Fruit fly (Drosophila melanogaster) whole organism, embryonic: ENCODE measurements around the gene Pp1alpha-96A.

ENCODE experiments used
- Antp ChIP-seq: fragments of 200-800 bp; sonication (Bioruptor generic); optimal IDR thresholded peaks from 3 replicates; lab custom pipeline; 2016; ENCODE audit warnings: missing biosample characterization, missing genetic modification characterization
- Bgb ChIP-seq: fragments of 200-800 bp; sonication (Bioruptor generic); IDR thresholded peaks from 2 replicates; pipeline ENCODE4 v1.3.6; 2022; ENCODE audit warnings: missing biosample characterization, missing genetic modification characterization; ENCODE audit not compliant: partially characterized antibody
- CG11093 ChIP-seq: fragments of 200-800 bp; sonication (Bioruptor generic); IDR thresholded peaks from 3 replicates; pipeline ENCODE4 v1.3.6; 2022; ENCODE audit warnings: missing biosample characterization, missing genetic modification characterization
- CG12659 ChIP-seq: fragments of 200-800 bp; sonication (Bioruptor generic); optimal IDR thresholded peaks from 3 replicates; lab custom pipeline; 2017; ENCODE audit warnings: mild to moderate bottlenecking, missing biosample characterization, missing genetic modification reagents, missing genetic modification characterization
- CG14667 ChIP-seq: fragments of 200-800 bp; sonication (Bioruptor generic); IDR thresholded peaks from 2 replicates; pipeline ENCODE4 v1.3.6; 2022; ENCODE audit warnings: missing biosample characterization, missing genetic modification characterization
- CG17802 ChIP-seq: fragments of 200-800 bp; sonication (Bioruptor generic); optimal IDR thresholded peaks from 2 replicates; lab custom pipeline; 2018; ENCODE audit warnings: missing biosample characterization, mild to moderate bottlenecking, missing genetic modification characterization, moderate library complexity
- CG18011 ChIP-seq: fragments of 200-800 bp; sonication (Bioruptor generic); optimal IDR thresholded peaks from 2 replicates; lab custom pipeline; 2017; ENCODE audit warnings: missing biosample characterization, missing genetic modification characterization, mild to moderate bottlenecking, moderate library complexity, missing genotype
- CG2678 ChIP-seq: fragments of 200-800 bp; sonication (Bioruptor generic); optimal IDR thresholded peaks from 3 replicates; lab custom pipeline; 2019; ENCODE audit warnings: missing biosample characterization, mild to moderate bottlenecking, missing genetic modification characterization, moderate library complexity
- CG2889 ChIP-seq: fragments of 200-800 bp; sonication (Bioruptor generic); IDR thresholded peaks from 3 replicates; pipeline ENCODE4 v1.3.6; 2022; ENCODE audit warnings: missing biosample characterization, missing genetic modification characterization
- CG31388 ChIP-seq: fragments of 200-800 bp; sonication (Bioruptor generic); optimal IDR thresholded peaks from 2 replicates; lab custom pipeline; 2016; ENCODE audit warnings: missing biosample characterization, missing genetic modification characterization
- CG3163 ChIP-seq: fragments of 200-800 bp; sonication (Bioruptor generic); optimal IDR thresholded peaks from 3 replicates; lab custom pipeline; 2016; ENCODE audit warnings: missing biosample characterization, missing genetic modification characterization
- CG32772 ChIP-seq: fragments of 200-800 bp; sonication (Bioruptor generic); IDR thresholded peaks from 2 replicates; pipeline ENCODE4 v1.3.6; 2022; ENCODE audit warnings: missing biosample characterization, missing genetic modification characterization
- CG3726 ChIP-seq: fragments of 200-800 bp; sonication (Bioruptor generic); IDR thresholded peaks from 3 replicates; pipeline ENCODE4, ENCODE4 v1.3.6; 2022; ENCODE audit warnings: missing biosample characterization, missing genetic modification characterization
- CG3995 ChIP-seq: fragments of 200-800 bp; sonication (Bioruptor generic); optimal IDR thresholded peaks from 3 replicates; lab custom pipeline; 2016; ENCODE audit warnings: missing biosample characterization, missing genetic modification characterization
- CG4282 ChIP-seq: fragments of 200-800 bp; sonication (Bioruptor generic); optimal IDR thresholded peaks from 2 replicates; lab custom pipeline; 2016; ENCODE audit warnings: missing biosample characterization, missing genetic modification characterization
- CG4617 ChIP-seq: fragments of 200-800 bp; sonication (Bioruptor generic); optimal IDR thresholded peaks from 3 replicates; lab custom pipeline; 2016; ENCODE audit warnings: missing biosample characterization, missing genetic modification characterization, borderline replicate concordance
- CG4820 ChIP-seq: fragments of 200-800 bp; sonication (Bioruptor generic); optimal IDR thresholded peaks from 3 replicates; lab custom pipeline; 2016; ENCODE audit warnings: missing biosample characterization, missing genetic modification characterization
- CG7928 ChIP-seq: fragments of 200-800 bp; sonication (Bioruptor generic); optimal IDR thresholded peaks from 2 replicates; lab custom pipeline; 2017; ENCODE audit warnings: missing biosample characterization, mild to moderate bottlenecking, missing genetic modification characterization
- CG9876 ChIP-seq: fragments of 200-800 bp; sonication (Bioruptor generic); optimal IDR thresholded peaks from 2 replicates; lab custom pipeline; 2016; ENCODE audit warnings: missing biosample characterization, missing genetic modification characterization
- CG9932 ChIP-seq: fragments of 200-800 bp; sonication (Bioruptor generic); IDR thresholded peaks from 2 replicates; pipeline ENCODE4 v1.3.6; 2022; ENCODE audit warnings: missing biosample characterization, missing genetic modification characterization
- Chrac-16 ChIP-seq: fragments of 200-800 bp; sonication (Bioruptor generic); optimal IDR thresholded peaks from 3 replicates; lab custom pipeline; 2016; ENCODE audit warnings: missing biosample characterization, missing genetic modification characterization
- CrebB ChIP-seq: fragments of 200-800 bp; sonication (Bioruptor generic); optimal IDR thresholded peaks from 3 replicates; lab custom pipeline; 2018; ENCODE audit warnings: missing biosample characterization, mild to moderate bottlenecking, missing genetic modification characterization
- Doc2 ChIP-seq: fragments of 200-800 bp; sonication (Bioruptor generic); IDR thresholded peaks from 2 replicates; pipeline ENCODE4 v1.3.6; 2022; ENCODE audit warnings: missing biosample characterization, missing genetic modification characterization
- ERR ChIP-seq: fragments of 200-800 bp; sonication (Bioruptor generic); optimal IDR thresholded peaks from 2 replicates; lab custom pipeline; 2016; ENCODE audit warnings: missing biosample characterization, missing genetic modification characterization
- Fer1 ChIP-seq: fragments of 200-800 bp; sonication (Bioruptor generic); optimal IDR thresholded peaks from 2 replicates; lab custom pipeline; 2017; ENCODE audit warnings: missing biosample characterization, mild to moderate bottlenecking, missing genetic modification characterization
- Kr ChIP-seq: fragments of 200-800 bp; sonication (Bioruptor generic); optimal IDR thresholded peaks from 2 replicates; lab custom pipeline; 2017; ENCODE audit warnings: missing biosample characterization, mild to moderate bottlenecking, missing genetic modification characterization
- Meics ChIP-seq: fragments of 200-800 bp; sonication (Bioruptor generic); optimal IDR thresholded peaks from 2 replicates; lab custom pipeline; 2017; ENCODE audit warnings: missing biosample characterization, mild to moderate bottlenecking, missing genetic modification characterization
- NK7.1 ChIP-seq: fragments of 200-800 bp; sonication (Bioruptor generic); optimal IDR thresholded peaks from 3 replicates; lab custom pipeline; 2016; ENCODE audit warnings: missing biosample characterization, missing genetic modification characterization
- Ravus ChIP-seq: fragments of 200-800 bp; sonication (Bioruptor generic); IDR thresholded peaks from 2 replicates; pipeline ENCODE4 v1.3.6; 2022; ENCODE audit warnings: missing biosample characterization, missing genetic modification characterization
- Scr ChIP-seq: fragments of 200-800 bp; sonication (Bioruptor generic); IDR thresholded peaks from 2 replicates; pipeline ENCODE4 v1.3.6; 2022; ENCODE audit warnings: missing biosample characterization, missing genetic modification characterization; ENCODE audit not compliant: partially characterized antibody
- Sox102F ChIP-seq: fragments of 200-800 bp; sonication (Bioruptor generic); optimal IDR thresholded peaks from 2 replicates; lab custom pipeline; 2018; ENCODE audit warnings: missing biosample characterization, mild to moderate bottlenecking, missing genetic modification characterization, moderate library complexity
- Vsx1 ChIP-seq: fragments of 200-800 bp; sonication (Bioruptor generic); optimal IDR thresholded peaks from 2 replicates; lab custom pipeline; 2017; ENCODE audit warnings: missing biosample characterization, mild to moderate bottlenecking, missing genetic modification characterization, missing genetic modification reagents
- ap ChIP-seq: fragments of 200-800 bp; sonication (Bioruptor generic); IDR thresholded peaks from 2 replicates; pipeline ENCODE4 v1.3.6; 2022; ENCODE audit warnings: missing biosample characterization, missing genetic modification characterization
- ato ChIP-seq: fragments of 200-800 bp; sonication (Bioruptor generic); IDR thresholded peaks from 2 replicates; pipeline ENCODE4 v1.3.6; 2022; ENCODE audit warnings: missing biosample characterization, missing genetic modification characterization; ENCODE audit not compliant: partially characterized antibody
- bcd ChIP-seq: fragments of 200-800 bp; sonication (Bioruptor generic); optimal IDR thresholded peaks from 2 replicates; lab custom pipeline; 2017; ENCODE audit warnings: missing biosample characterization, mild to moderate bottlenecking, missing genetic modification characterization
- bsh ChIP-seq, 2 experiments: fragments of 200-800 bp; sonication (Bioruptor generic); optimal IDR thresholded peaks; 2 replicates each; lab custom pipeline; 2017 to 2018; ENCODE audit warnings: mild to moderate bottlenecking in 2 of 2, missing biosample characterization in 2 of 2, missing genetic modification characterization in 2 of 2, moderate library complexity in 1 of 2
- eve ChIP-seq, 2 experiments: fragments of >200 bp; optimal IDR thresholded peaks; 2 replicates each; lab custom pipeline; 2017; ENCODE audit warnings: missing biosample characterization in 2 of 2, missing genetic modification characterization in 2 of 2
- fd96Cb ChIP-seq: fragments of 200-800 bp; sonication (Bioruptor generic); optimal IDR thresholded peaks from 2 replicates; lab custom pipeline; 2018; ENCODE audit warnings: missing biosample characterization, mild to moderate bottlenecking, missing genetic modification characterization, moderate library complexity
- hb ChIP-seq: fragments of 200-800 bp; sonication (Bioruptor generic); IDR thresholded peaks from 3 replicates; pipeline ENCODE4 v1.3.6; 2022; ENCODE audit warnings: missing biosample characterization, missing genetic modification characterization; ENCODE audit not compliant: partially characterized antibody
- kah ChIP-seq: fragments of 200-800 bp; sonication (Bioruptor generic); optimal IDR thresholded peaks from 2 replicates; lab custom pipeline; 2018; ENCODE audit warnings: missing biosample characterization, mild to moderate bottlenecking, missing genetic modification characterization
- nerfin-2 ChIP-seq: fragments of 200-800 bp; sonication (Bioruptor generic); IDR thresholded peaks from 2 replicates; pipeline ENCODE4 v1.3.6; 2022; ENCODE audit warnings: missing biosample characterization, missing genetic modification characterization; ENCODE audit not compliant: partially characterized antibody
- p53 ChIP-seq: fragments of 200-800 bp; sonication (Bioruptor generic); optimal IDR thresholded peaks from 2 replicates; lab custom pipeline; 2016; ENCODE audit warnings: missing biosample characterization, missing genetic modification characterization
- pan ChIP-seq, 4 experiments: fragments of >200 bp in 3 of 4; fragments of 200-800 bp in 1 of 4; sonication (Bioruptor generic) in 1 of 4; optimal IDR thresholded peaks in 3 of 4; IDR thresholded peaks in 1 of 4; 2 replicates each; pipeline versions ENCODE4 v1.3.6 to Lab custom; 2017 to 2022; ENCODE audit warnings: missing biosample characterization in 2 of 4, missing genetic modification characterization in 2 of 4, mixed read lengths in 1 of 4
- pzg ChIP-seq: fragments of 200-800 bp; sonication (Bioruptor generic); optimal IDR thresholded peaks from 3 replicates; lab custom pipeline; 2018; ENCODE audit warnings: missing biosample characterization, mild to moderate bottlenecking, missing genetic modification characterization, moderate library complexity
- salm ChIP-seq: fragments of 200-800 bp; sonication (Bioruptor generic); optimal IDR thresholded peaks from 2 replicates; lab custom pipeline; 2018; ENCODE audit warnings: missing biosample characterization, mild to moderate bottlenecking, missing genetic modification characterization
- sima ChIP-seq: fragments of 200-800 bp; sonication (Bioruptor generic); optimal IDR thresholded peaks from 2 replicates; lab custom pipeline; 2016; ENCODE audit warnings: missing biosample characterization, missing genetic modification characterization
- tgo ChIP-seq: fragments of 200-800 bp; sonication (Bioruptor generic); IDR thresholded peaks from 3 replicates; pipeline ENCODE4 v1.3.6; 2022; ENCODE audit warnings: missing biosample characterization, missing genetic modification characterization
- tin ChIP-seq: fragments of 200-800 bp; sonication (Bioruptor generic); optimal IDR thresholded peaks from 3 replicates; lab custom pipeline; 2016; ENCODE audit warnings: missing biosample characterization, missing genetic modification characterization
- trh ChIP-seq: fragments of 200-800 bp; sonication (Bioruptor generic); optimal IDR thresholded peaks from 2 replicates; lab custom pipeline; 2016; ENCODE audit warnings: missing biosample characterization, missing genetic modification characterization

Gene Pp1alpha-96A

dm6 chr3R:24565748-24566239 lies 47.7 kb downstream of the Pp1alpha-96A start (continued):
- no peak for TF ChIP-seq CG4820 (GFP tag; lab: Kevin White, UChicago)
- peak; percentile 91 for TF ChIP-seq Fer1
- TF ChIP-seq CG11093 (GFP tag; lab: Robert Waterston, UW) = no peak
- TF ChIP-seq Sox102F = no peak
- no peak for TF ChIP-seq CG9876 (GFP tag; lab: Kevin White, UChicago)
- peak; percentile 17; the same call in 1 of the 2 replicates for TF ChIP-seq Scr
- no peak for TF ChIP-seq CG31388 (GFP tag; lab: Kevin White, UChicago)
- TF ChIP-seq NK7.1 (GFP tag; lab: Kevin White, UChicago) = no peak
- TF ChIP-seq hb (GFP tag; lab: Robert Waterston, UW) = no peak
- no peak for TF ChIP-seq bcd (GFP tag; lab: Kevin White, UChicago)
- peak; percentile 66 for TF ChIP-seq salm (tag; lab: Kevin White, UChicago)
- no peak for TF ChIP-seq Ravus
- no peak; the same call in 2 of the 3 replicates for TF ChIP-seq CG3726 (GFP tag; lab: Robert Waterston, UW)
- peak; percentile 60 for TF ChIP-seq CG18011 (GFP tag; lab: Kevin White, UChicago)
- no peak for TF ChIP-seq ato (GFP tag; lab: Robert Waterston, UW)
- peak in 1 of 2 experiments; percentile 71 for TF ChIP-seq eve (GFP tag; optimal IDR thresholded peaks at IDR 0.05; lab: Kevin White, UChicago)
- peak; percentile 58 for TF ChIP-seq kah
- peak; percentile 16 for TF ChIP-seq trh (GFP tag; lab: Kevin White, UChicago)
- no peak for TF ChIP-seq sima (GFP tag; lab: Kevin White, UChicago)
- no peak for TF ChIP-seq pzg (GFP tag; lab: Kevin White, UChicago)
- no peak for TF ChIP-seq tin
- TF ChIP-seq Chrac-16 (GFP tag; lab: Kevin White, UChicago) = no peak
- TF ChIP-seq ap (GFP tag; lab: Robert Waterston, UW) = no peak
- no peak for TF ChIP-seq CG9932
- no peak for TF ChIP-seq CG3995 (GFP tag; lab: Kevin White, UChicago)
- TF ChIP-seq pan (optimal IDR thresholded peaks at IDR 0.05; lab: Kevin White, UChicago) = no peak
- TF ChIP-seq pan (GFP tag; optimal IDR thresholded peaks at IDR 0.05 in 1 of 2, IDR thresholded peaks at IDR 0.05 in 1 of 2) = peak in 1 of 2 experiments; percentile 39
- no peak for TF ChIP-seq Kr (GFP tag; lab: Kevin White, UChicago)
- no peak for TF ChIP-seq Bgb (GFP tag; lab: Robert Waterston, UW)
- TF ChIP-seq nerfin-2 (GFP tag; lab: Robert Waterston, UW) = no peak
- no peak for TF ChIP-seq Antp
- TF ChIP-seq Doc2 (GFP tag; lab: Robert Waterston, UW) = no peak
- TF ChIP-seq p53 (GFP tag; lab: Kevin White, UChicago) = no peak
- TF ChIP-seq CG2678 (tag; lab: Kevin White, UChicago) = peak; percentile 70
- TF ChIP-seq CG2889 = no peak
- TF ChIP-seq Meics = peak; percentile 27
- no peak for TF ChIP-seq CG4282
- TF ChIP-seq CG17802 (tag; lab: Kevin White, UChicago) = no peak
- TF ChIP-seq CG4617 (GFP tag; lab: Kevin White, UChicago) = no peak
- TF ChIP-seq CG7928 (GFP tag; lab: Kevin White, UChicago) = no peak
- no peak for TF ChIP-seq ERR (GFP tag; lab: Kevin White, UChicago)
- TF ChIP-seq CG14667 (GFP tag; lab: Robert Waterston, UW) = no peak
- TF ChIP-seq CG3163 = peak; percentile 28
- peak; percentile 81 for TF ChIP-seq CrebB (tag; lab: Kevin White, UChicago)
- TF ChIP-seq bsh (GFP tag; optimal IDR thresholded peaks at IDR 0.05; lab: Kevin White, UChicago) = peak; percentile 45 to 55
- TF ChIP-seq CG32772 (GFP tag; lab: Robert Waterston, UW) = no peak
- no peak for TF ChIP-seq tgo (GFP tag; lab: Robert Waterston, UW)
- TF ChIP-seq Vsx1 (GFP tag; lab: Kevin White, UChicago) = peak; percentile 70
- peak; percentile 39 for TF ChIP-seq CG12659 (GFP tag; lab: Kevin White, UChicago)
- TF ChIP-seq fd96Cb (tag; lab: Kevin White, UChicago) = no peak
